Worm (Caenorhabditis elegans) whole organism, young adult: ENCODE results near the gene lelo-3.

ENCODE experiments used
- B0261.1 ChIP-seq: sonication (generic microtip); optimal IDR thresholded peaks from 2 replicates; lab custom pipeline; 2016; ENCODE audit warnings: mild to moderate bottlenecking, missing genetic modification characterization, moderate library complexity, missing compliant biosample characterization
- D2030.7 ChIP-seq: fragments of 200-800 bp; sonication (Bioruptor generic); IDR thresholded peaks from 2 replicates; pipeline ENCODE4 v1.3.6; 2022; ENCODE audit warnings: missing genetic modification reagents, missing genetic modification characterization, missing compliant biosample characterization
- F10E7.11 ChIP-seq: sonication (generic microtip); optimal IDR thresholded peaks from 2 replicates; lab custom pipeline; 2017; ENCODE audit warnings: mild to moderate bottlenecking, missing genetic modification characterization, moderate library complexity, missing compliant biosample characterization
- F52B5.7 ChIP-seq: sonication (generic microtip); optimal IDR thresholded peaks from 2 replicates; lab custom pipeline; 2016; ENCODE audit warnings: mild to moderate bottlenecking, missing genetic modification characterization, missing compliant biosample characterization
- K12H6.12 ChIP-seq: fragments of 200-800 bp; sonication (Bioruptor generic); optimal IDR thresholded peaks from 2 replicates; lab custom pipeline; 2018; ENCODE audit warnings: mild to moderate bottlenecking, missing genetic modification characterization, missing compliant biosample characterization
- T07F8.4 ChIP-seq: sonication (generic microtip); optimal IDR thresholded peaks from 2 replicates; lab custom pipeline; 2016; ENCODE audit warnings: mild to moderate bottlenecking, missing genetic modification characterization, moderate library complexity, missing compliant biosample characterization
- ZK185.1 ChIP-seq: sonication (generic microtip); optimal IDR thresholded peaks from 2 replicates; lab custom pipeline; 2016; ENCODE audit warnings: mild to moderate bottlenecking, missing genetic modification characterization, missing compliant biosample characterization; ENCODE audit not compliant: poor library complexity, severe bottlenecking
- akir-1 ChIP-seq: fragments of 200-800 bp; sonication (Bioruptor generic); optimal IDR thresholded peaks from 2 replicates; lab custom pipeline; 2018; ENCODE audit warnings: mild to moderate bottlenecking, missing genetic modification characterization, moderate library complexity, missing compliant biosample characterization
- atf-7 ChIP-seq: sonication (generic microtip); optimal IDR thresholded peaks from 2 replicates; lab custom pipeline; 2017; ENCODE audit warnings: mild to moderate bottlenecking, missing genetic modification characterization, missing compliant biosample characterization
- cebp-1 ChIP-seq, 2 experiments: fragments of 200-800 bp in 1 of 2; sonication (Bioruptor generic) in 1 of 2; sonication (generic microtip) in 1 of 2; IDR thresholded peaks in 1 of 2; optimal IDR thresholded peaks in 1 of 2; 2 replicates each; pipeline versions ENCODE4 v1.3.6 to Lab custom; 2017 to 2022; ENCODE audit warnings: missing compliant biosample characterization in 2 of 2, missing genetic modification characterization in 2 of 2, mild to moderate bottlenecking in 1 of 2, missing genetic modification reagents in 1 of 2, moderate library complexity in 1 of 2
- cebp-2 ChIP-seq: fragments of 200-800 bp; sonication (Bioruptor generic); IDR thresholded peaks from 2 replicates; pipeline ENCODE4 v1.3.6; 2022; ENCODE audit warnings: missing genetic modification characterization, missing compliant biosample characterization
- ceh-79 ChIP-seq: sonication (generic microtip); optimal IDR thresholded peaks from 2 replicates; lab custom pipeline; 2017; ENCODE audit warnings: mild to moderate bottlenecking, missing genetic modification characterization, missing compliant biosample characterization
- dpl-1 ChIP-seq: fragments of 150-350 bp; optimal IDR thresholded peaks from 2 replicates; lab custom pipeline; 2014; ENCODE audit warnings: missing biosample characterization, missing genetic modification reagents, missing genetic modification characterization
- egrh-3 ChIP-seq: fragments of 200-800 bp; sonication (Bioruptor generic); IDR thresholded peaks from 2 replicates; pipeline ENCODE4 v1.3.6; 2022; ENCODE audit warnings: missing genetic modification reagents, missing genetic modification characterization, missing compliant biosample characterization
- ekl-4 ChIP-seq: fragments of 200-800 bp; sonication (Bioruptor generic); IDR thresholded peaks from 2 replicates; pipeline ENCODE4 v1.3.6; 2022; ENCODE audit warnings: missing genetic modification reagents, missing genetic modification characterization, missing compliant biosample characterization
- him-1 ChIP-seq: sonication (generic microtip); optimal IDR thresholded peaks from 2 replicates; lab custom pipeline; 2016; ENCODE audit warnings: missing genotype, missing genetic modification reagents, missing genetic modification characterization, missing compliant biosample characterization
- hmg-1.2 ChIP-seq: fragments of 200-800 bp; sonication (Bioruptor generic); IDR thresholded peaks from 2 replicates; pipeline ENCODE4 v1.3.6; 2022; ENCODE audit warnings: missing genetic modification reagents, missing genetic modification characterization, missing compliant biosample characterization
- hsf-1 ChIP-seq: fragments of 200-800 bp; sonication (Bioruptor generic); IDR thresholded peaks from 2 replicates; pipeline ENCODE4 v1.3.6; 2022; ENCODE audit warnings: missing genetic modification reagents, missing genetic modification characterization, missing compliant biosample characterization
- lin-40 ChIP-seq: sonication (generic microtip); optimal IDR thresholded peaks from 2 replicates; lab custom pipeline; 2016; ENCODE audit warnings: missing genetic modification characterization, mild to moderate bottlenecking, missing compliant biosample characterization, missing genotype, missing genetic modification reagents
- lir-1 ChIP-seq: fragments of 200-800 bp; sonication (Bioruptor generic); conservative IDR thresholded peaks from 2 replicates; pipeline ENCODE4 v1.3.6; 2022; ENCODE audit warnings: missing genetic modification reagents, missing genetic modification characterization, missing compliant biosample characterization
- madf-3 ChIP-seq: fragments of 200-800 bp; sonication (Bioruptor generic); IDR thresholded peaks from 2 replicates; pipeline ENCODE4 v1.3.6; 2022; ENCODE audit warnings: missing genetic modification reagents, missing genetic modification characterization, missing compliant biosample characterization
- mel-28 ChIP-seq: sonication (generic microtip); optimal IDR thresholded peaks from 2 replicates; lab custom pipeline; 2016; ENCODE audit warnings: borderline replicate concordance, mild to moderate bottlenecking, missing genetic modification characterization, missing compliant biosample characterization
- nfya-1 ChIP-seq: sonication (generic microtip); optimal IDR thresholded peaks from 2 replicates; lab custom pipeline; 2017; ENCODE audit warnings: antibody characterized with exemption, missing compliant biosample characterization, missing genetic modification characterization, borderline replicate concordance; ENCODE audit not compliant: insufficient read depth
- nfya-2 ChIP-seq: fragments of 200-800 bp; sonication (Bioruptor generic); IDR thresholded peaks from 2 replicates; pipeline ENCODE4 v1.3.6; 2022; ENCODE audit warnings: missing genetic modification reagents, missing genetic modification characterization, missing compliant biosample characterization
- rec-8 ChIP-seq, 2 experiments: sonication (generic microtip); optimal IDR thresholded peaks; 2 replicates each; lab custom pipeline; 2016; ENCODE audit warnings: mild to moderate bottlenecking in 2 of 2, missing genetic modification characterization in 2 of 2, missing genetic modification reagents in 2 of 2, missing genotype in 2 of 2, missing biosample characterization in 1 of 2, missing compliant biosample characterization in 1 of 2, moderate library complexity in 1 of 2
- sdz-38 ChIP-seq: sonication (generic microtip); optimal IDR thresholded peaks from 2 replicates; lab custom pipeline; 2016; ENCODE audit warnings: missing genotype, missing genetic modification characterization, missing compliant biosample characterization
- tbp1 ChIP-seq: fragments of 200-800 bp; sonication (Bioruptor generic); optimal IDR thresholded peaks from 2 replicates; lab custom pipeline; 2018; ENCODE audit warnings: mild to moderate bottlenecking, missing genetic modification characterization, missing compliant biosample characterization
- tlf-1 ChIP-seq: fragments of 200-800 bp; sonication (Bioruptor generic); optimal IDR thresholded peaks from 2 replicates; lab custom pipeline; 2018; ENCODE audit warnings: mild to moderate bottlenecking, missing genetic modification characterization, missing compliant biosample characterization
- zfh-2 ChIP-seq: fragments of 200-800 bp; sonication (Bioruptor generic); conservative IDR thresholded peaks from 2 replicates; pipeline ENCODE4 v1.3.6; 2022; ENCODE audit warnings: missing genetic modification reagents, missing genetic modification characterization, missing compliant biosample characterization
- ztf-18 ChIP-seq: sonication (generic microtip); optimal IDR thresholded peaks from 2 replicates; lab custom pipeline; 2016; ENCODE audit warnings: missing genotype, mild to moderate bottlenecking, missing genetic modification characterization, missing compliant biosample characterization
- ztf-26 ChIP-seq: sonication (generic microtip); optimal IDR thresholded peaks from 2 replicates; lab custom pipeline; 2017; ENCODE audit warnings: missing genetic modification characterization, missing compliant biosample characterization

The lelo-3 gene

ce11 chrX:5983267-5983666, 39.1 kb downstream of the lelo-3 start:
- TF ChIP-seq madf-3 (no peak), hsf-1 (GFP tag; lab: Robert Waterston, UW) (no peak), ceh-79 (tag; lab: Kevin White, UChicago) (no peak), cebp-2 (GFP tag; lab: Robert Waterston, UW) (no peak), T07F8.4 (tag; lab: Kevin White, UChicago) (no peak), D2030.7 (GFP tag; lab: Robert Waterston, UW) (no peak), hmg-1.2 (GFP tag; lab: Robert Waterston, UW) (no peak), F52B5.7 (tag; lab: Kevin White, UChicago) (no peak), egrh-3 (GFP tag; lab: Robert Waterston, UW) (no peak), tlf-1 (GFP tag; lab: Kevin White, UChicago) (no peak), tbp1 (GFP tag; lab: Kevin White, UChicago) (no peak), sdz-38 (tag; lab: Kevin White, UChicago) (no peak), nfya-2 (no peak), mel-28 (no peak), him-1 (tag; lab: Kevin White, UChicago) (no peak), rec-8 (tag; optimal IDR thresholded peaks at IDR 0.05; lab: Kevin White, UChicago) (no peak), nfya-1 (tag; lab: Kevin White, UChicago) (no peak), akir-1 (GFP tag; lab: Kevin White, UChicago) (no peak)

- TF ChIP-seq lin-40 (peak; percentile 14), cebp-1 (GFP tag; IDR thresholded peaks at IDR 0.05; lab: Robert Waterston, UW) (no peak), cebp-1 (tag; optimal IDR thresholded peaks at IDR 0.05; lab: Kevin White, UChicago) (peak; percentile 11), F10E7.11 (tag; lab: Kevin White, UChicago) (no peak), atf-7 (tag; lab: Kevin White, UChicago) (peak; percentile 8), K12H6.12 (peak; percentile 59), hmg-1.2 (GFP tag; lab: Robert Waterston, UW) (0 out of 2 replicates have a peak, but pooled peaks have one; percentile 13), ztf-18 (tag; lab: Kevin White, UChicago) (no peak)
Observed at ce11 chrX:5982799-5983198, 39.6 kb downstream of the lelo-3 start.

DNA sequence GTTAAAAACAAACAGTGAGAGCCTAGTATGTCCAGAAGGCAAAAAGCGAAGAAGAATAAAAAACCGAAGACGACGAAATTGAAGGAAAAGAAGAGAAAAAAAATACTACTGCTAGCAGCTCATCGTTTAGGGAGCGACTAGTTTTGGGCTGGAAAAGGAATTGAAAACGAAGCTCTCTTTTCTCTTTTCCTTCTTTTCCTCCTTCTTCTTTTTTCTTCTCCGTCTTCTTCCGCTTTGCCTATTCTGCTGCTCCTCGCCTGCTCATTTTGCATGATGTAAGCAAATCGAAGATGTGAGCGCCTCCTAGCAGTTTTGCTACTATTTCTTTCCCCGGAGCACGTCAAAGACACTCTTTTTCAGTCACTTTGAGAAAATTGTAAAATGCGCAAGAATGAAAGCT, 40.7 kb downstream of the lelo-3 start:
- 0 out of 2 replicates have a peak, but pooled peaks have one; percentile 17 for TF ChIP-seq zfh-2 (GFP tag; lab: Robert Waterston, UW)
- TF ChIP-seq dpl-1 (GFP tag; lab: Kevin White, UChicago): no peak
- no peak for TF ChIP-seq B0261.1 (tag; lab: Kevin White, UChicago)
- no peak for TF ChIP-seq F52B5.7 (tag; lab: Kevin White, UChicago)
- TF ChIP-seq lir-1 (GFP tag; lab: Robert Waterston, UW): no peak
- 0 out of 2 replicates have a peak, but pooled peaks have one; percentile 39 for TF ChIP-seq ekl-4 (GFP tag; lab: Robert Waterston, UW)

ce11 chrX:5977754-5978153, 44.6 kb downstream of the lelo-3 start, which contains the start of gene kin-2:
Gene kin-2, minus strand, starts transcription at chrX:5977854.
- TF ChIP-seq ZK185.1: no peak
- TF ChIP-seq madf-3: no peak
- TF ChIP-seq ztf-26: no peak
